Worm (Caenorhabditis elegans) whole organism, L2 larva: ENCODE measurements around the gene spp-10.

Experiments
- C34F6.9 ChIP-seq: fragments of 150-350 bp; optimal IDR thresholded peaks from 2 replicates; lab custom pipeline; 2014; ENCODE audit warnings: missing biosample characterization, missing genetic modification characterization
- R02D3.7 ChIP-seq: fragments of 150-350 bp; optimal IDR thresholded peaks from 2 replicates; lab custom pipeline; 2014; ENCODE audit warnings: missing biosample characterization, missing genetic modification characterization
- ZK546.5 ChIP-seq: sonication (generic microtip); optimal IDR thresholded peaks from 2 replicates; lab custom pipeline; 2017; ENCODE audit warnings: missing biosample characterization, missing genetic modification characterization
- alr-1 ChIP-seq: fragments of 150-350 bp; optimal IDR thresholded peaks from 2 replicates; lab custom pipeline; 2014; ENCODE audit warnings: missing biosample characterization, missing genetic modification characterization
- aly-2 ChIP-seq: fragments of 150-350 bp; optimal IDR thresholded peaks from 2 replicates; lab custom pipeline; 2014; ENCODE audit warnings: missing biosample characterization, missing genetic modification characterization
- ama-1 ChIP-seq: fragments of 150-350 bp; optimal IDR thresholded peaks from 2 replicates; lab custom pipeline; 2018; ENCODE audit warnings: inconsistent platforms
- ceh-82 ChIP-seq: fragments of 150-350 bp; optimal IDR thresholded peaks from 2 replicates; lab custom pipeline; 2014; ENCODE audit warnings: missing biosample characterization, missing genetic modification characterization
- crh-2 ChIP-seq: sonication (generic microtip); optimal IDR thresholded peaks from 2 replicates; lab custom pipeline; 2017; ENCODE audit warnings: missing biosample characterization, missing genetic modification characterization
- dmd-4 ChIP-seq: sonication (generic microtip); optimal IDR thresholded peaks from 2 replicates; lab custom pipeline; 2017; ENCODE audit warnings: missing biosample characterization, missing genetic modification characterization
- elt-1 ChIP-seq: fragments of 150-350 bp; optimal IDR thresholded peaks from 2 replicates; lab custom pipeline; 2014; ENCODE audit warnings: missing biosample characterization, missing genetic modification characterization
- elt-3 ChIP-seq: sonication (generic microtip); optimal IDR thresholded peaks from 2 replicates; lab custom pipeline; 2017; ENCODE audit warnings: missing biosample characterization, missing genetic modification characterization
- fos-1 ChIP-seq: fragments of 150-350 bp; optimal IDR thresholded peaks from 2 replicates; lab custom pipeline; 2014; ENCODE audit warnings: missing biosample characterization, missing genetic modification characterization
- gmeb-1 ChIP-seq: fragments of 150-350 bp; optimal IDR thresholded peaks from 2 replicates; lab custom pipeline; 2014; ENCODE audit warnings: missing biosample characterization, missing genetic modification characterization
- lin-11 ChIP-seq: fragments of 150-350 bp; sonication (generic microtip); optimal IDR thresholded peaks from 2 replicates; lab custom pipeline; 2014; ENCODE audit warnings: missing biosample characterization, missing genetic modification characterization, inconsistent platforms, mixed read lengths
- lin-13 ChIP-seq: fragments of 150-350 bp; optimal IDR thresholded peaks from 2 replicates; lab custom pipeline; 2014; ENCODE audit warnings: missing biosample characterization, missing genetic modification reagents, missing genetic modification characterization
- lin-39 ChIP-seq: fragments of 150-350 bp; optimal IDR thresholded peaks from 2 replicates; lab custom pipeline; 2014; ENCODE audit warnings: missing biosample characterization, missing genetic modification reagents, missing genetic modification characterization
- lsy-2 ChIP-seq, 2 experiments: fragments of 150-350 bp in 1 of 2; sonication (generic microtip) in 1 of 2; optimal IDR thresholded peaks; 2 replicates each; lab custom pipeline; 2014 to 2017; ENCODE audit warnings: missing biosample characterization in 2 of 2, missing genetic modification characterization in 2 of 2
- mab-5 ChIP-seq: fragments of 150-350 bp; optimal IDR thresholded peaks from 2 replicates; lab custom pipeline; 2014; ENCODE audit warnings: missing biosample characterization, missing genetic modification characterization
- mdl-1 ChIP-seq, 2 experiments: fragments of 150-350 bp in 1 of 2; sonication (generic microtip) in 1 of 2; optimal IDR thresholded peaks; 2 replicates each; lab custom pipeline; 2017; ENCODE audit warnings: missing biosample characterization in 2 of 2, missing genetic modification characterization in 2 of 2
- nhr-10 ChIP-seq: sonication (generic microtip); optimal IDR thresholded peaks from 2 replicates; lab custom pipeline; 2017; ENCODE audit warnings: missing biosample characterization, missing genetic modification characterization
- nhr-11 ChIP-seq: fragments of 150-350 bp; optimal IDR thresholded peaks from 2 replicates; lab custom pipeline; 2014; ENCODE audit warnings: missing biosample characterization, missing genetic modification characterization
- nhr-12 ChIP-seq: fragments of 150-350 bp; optimal IDR thresholded peaks from 2 replicates; lab custom pipeline; 2014; ENCODE audit warnings: missing biosample characterization, missing genetic modification characterization
- nhr-129 ChIP-seq: fragments of 150-350 bp; optimal IDR thresholded peaks from 2 replicates; lab custom pipeline; 2014; ENCODE audit warnings: missing biosample characterization, missing genetic modification characterization
- nhr-23 ChIP-seq: fragments of 150-350 bp; optimal IDR thresholded peaks from 2 replicates; lab custom pipeline; 2014; ENCODE audit warnings: missing biosample characterization, missing genetic modification reagents, missing genetic modification characterization
- nhr-237 ChIP-seq: fragments of 150-350 bp; optimal IDR thresholded peaks from 2 replicates; lab custom pipeline; 2014; ENCODE audit warnings: missing biosample characterization, missing genetic modification characterization
- nhr-77 ChIP-seq: fragments of 150-350 bp; optimal IDR thresholded peaks from 2 replicates; lab custom pipeline; 2014; ENCODE audit warnings: missing biosample characterization, missing genetic modification characterization
- peb-1 ChIP-seq: fragments of 150-350 bp; optimal IDR thresholded peaks from 2 replicates; lab custom pipeline; 2014; ENCODE audit warnings: missing biosample characterization, missing genetic modification characterization
- sem-4 ChIP-seq: fragments of 150-350 bp; optimal IDR thresholded peaks from 2 replicates; lab custom pipeline; 2014; ENCODE audit warnings: missing biosample characterization, missing genetic modification reagents, missing genetic modification characterization
- skn-1 ChIP-seq: sonication (generic microtip); optimal IDR thresholded peaks from 2 replicates; lab custom pipeline; 2017; ENCODE audit warnings: missing biosample characterization, missing genetic modification characterization
- sma-3 ChIP-seq: sonication (generic microtip); optimal IDR thresholded peaks from 2 replicates; lab custom pipeline; 2016; ENCODE audit warnings: missing genetic modification reagents, missing genetic modification characterization, missing compliant biosample characterization
- sma-9 ChIP-seq, 2 experiments: fragments of 150-350 bp in 1 of 2; sonication (generic microtip) in 1 of 2; optimal IDR thresholded peaks; 2 replicates each; lab custom pipeline; 2014 to 2016; ENCODE audit warnings: missing genetic modification characterization in 2 of 2, mild to moderate bottlenecking in 1 of 2, missing biosample characterization in 1 of 2, missing compliant biosample characterization in 1 of 2, missing genetic modification reagents in 1 of 2, moderate library complexity in 1 of 2
- snpc-4 ChIP-seq: fragments of 150-350 bp; optimal IDR thresholded peaks from 2 replicates; lab custom pipeline; 2014; ENCODE audit warnings: missing biosample characterization, missing genetic modification characterization
- unc-55 ChIP-seq: fragments of 150-350 bp; sonication (generic microtip); optimal IDR thresholded peaks from 3 replicates; lab custom pipeline; 2014; ENCODE audit warnings: missing biosample characterization, missing genetic modification reagents, missing genetic modification characterization
- zag-1 ChIP-seq: fragments of 150-350 bp; optimal IDR thresholded peaks from 2 replicates; lab custom pipeline; 2014; ENCODE audit warnings: missing biosample characterization, missing genetic modification characterization
- ztf-1 ChIP-seq: fragments of 200-800 bp; sonication (Bioruptor generic); conservative IDR thresholded peaks from 2 replicates; pipeline ENCODE4 v1.3.6; 2022; ENCODE audit warnings: missing genetic modification characterization, missing compliant biosample characterization
- ztf-4 ChIP-seq: fragments of 150-350 bp; optimal IDR thresholded peaks from 2 replicates; lab custom pipeline; 2014; ENCODE audit warnings: missing biosample characterization, missing genetic modification characterization

spp-10 gene

ce11 chrIV:8511056-8511455 is 34.1 kb downstream of the spp-10 start, which contains the start of gene mes-6:
Gene mes-6, plus strand, starts transcription at chrIV:8511284.
- TF ChIP-seq sma-3 (GFP tag; lab: Kevin White, UChicago) (peak; percentile 2), crh-2 (peak; percentile 33), lin-13 (GFP tag; lab: Kevin White, UChicago) (peak; percentile 48), gmeb-1 (peak; percentile 82), unc-55 (GFP tag; lab: Kevin White, UChicago) (peak; percentile 67), lsy-2 (tag; optimal IDR thresholded peaks at IDR 0.05; lab: Kevin White, UChicago) (peak in 1 of 2 experiments; percentile 70), C34F6.9 (tag; lab: Kevin White, UChicago) (peak; percentile 45), fos-1 (tag; lab: Kevin White, UChicago) (peak; percentile 14), nhr-77 (tag; lab: Kevin White, UChicago) (no peak), snpc-4 (tag; lab: Kevin White, UChicago) (peak; percentile 17), elt-3 (tag; lab: Kevin White, UChicago) (no peak), alr-1 (tag; lab: Kevin White, UChicago) (no peak), nhr-129 (tag; lab: Kevin White, UChicago) (peak; percentile 17), nhr-23 (tag; lab: Kevin White, UChicago) (no peak)

- TF ChIP-seq nhr-12 = no peak
- TF ChIP-seq sma-3 (GFP tag; lab: Kevin White, UChicago) = no peak
- no peak for TF ChIP-seq nhr-237 (tag; lab: Kevin White, UChicago)
- no peak for TF ChIP-seq elt-1 (tag; lab: Kevin White, UChicago)
- TF ChIP-seq alr-1 (tag; lab: Kevin White, UChicago) = no peak
- no peak for TF ChIP-seq ama-1 (lab: Kevin White, UChicago)
- no peak for TF ChIP-seq nhr-10
- no peak for TF ChIP-seq mab-5 (tag; lab: Kevin White, UChicago)
- no peak for TF ChIP-seq nhr-11
- TF ChIP-seq sem-4 = no peak
Observed at ce11 chrIV:8512679-8513078, 35.7 kb downstream of the spp-10 start, which contains the start of gene C09G4.4. Gene C09G4.4, plus strand, starts transcription at chrIV:8512979.

DNA sequence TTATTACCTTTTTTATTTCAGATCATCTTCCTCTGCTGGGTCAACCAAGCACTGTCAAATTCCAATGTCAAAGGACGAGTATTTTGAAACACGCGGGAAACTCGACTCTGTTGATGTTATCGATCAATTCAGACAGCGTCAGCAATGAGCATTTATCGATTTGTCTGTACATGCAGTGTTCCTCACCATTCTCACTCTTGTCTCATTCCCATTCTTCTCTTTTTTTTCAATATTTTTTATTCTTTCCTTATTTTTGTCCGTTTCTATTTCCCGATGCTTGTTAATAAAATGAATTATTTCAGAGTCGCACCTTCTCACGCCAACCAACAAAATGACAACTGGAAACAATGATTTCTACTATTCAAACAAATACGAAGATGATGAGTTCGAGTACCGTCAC is 36.6 kb downstream of the spp-10 start, which contains the start of gene cks-1:
cks-1 (plus strand) TSS at position 301 of the 400 bp plus-strand sequence.
- TF ChIP-seq sem-4 = no peak
- TF ChIP-seq mdl-1 (tag; optimal IDR thresholded peaks at IDR 0.05; lab: Kevin White, UChicago) = no peak
- no peak for TF ChIP-seq lin-11 (tag; lab: Kevin White, UChicago)
- TF ChIP-seq unc-55 (GFP tag; lab: Kevin White, UChicago) = no peak
- TF ChIP-seq fos-1 (tag; lab: Kevin White, UChicago) = no peak
- TF ChIP-seq lin-13 (GFP tag; lab: Kevin White, UChicago) = no peak
- TF ChIP-seq R02D3.7 (tag; lab: Kevin White, UChicago) = no peak
- TF ChIP-seq ZK546.5 = no peak
- no peak for TF ChIP-seq lsy-2 (tag; optimal IDR thresholded peaks at IDR 0.05; lab: Kevin White, UChicago)
- TF ChIP-seq ceh-82 (tag; lab: Kevin White, UChicago) = no peak

DNA sequence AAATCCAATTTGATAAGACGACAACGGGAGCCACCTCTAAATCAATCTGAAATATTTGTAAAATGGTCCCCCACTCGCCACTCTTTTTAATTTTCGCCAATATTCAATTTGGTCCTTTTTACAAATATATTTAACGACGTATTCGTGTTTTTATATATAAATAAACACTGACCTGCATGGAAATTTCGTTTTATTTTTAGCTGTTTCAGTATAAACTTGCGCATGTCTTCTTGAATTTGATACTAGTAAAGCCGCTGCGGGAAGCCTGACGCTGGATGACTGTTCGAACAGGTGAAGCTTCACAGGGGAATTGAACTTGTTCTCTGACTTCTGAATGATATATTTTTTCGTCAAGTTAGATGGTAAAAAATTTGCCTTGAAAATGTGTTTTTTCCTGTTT is 37.6 kb downstream of the spp-10 start:
- no peak for TF ChIP-seq lin-39 (tag; lab: Kevin White, UChicago)
- TF ChIP-seq elt-1 (tag; lab: Kevin White, UChicago) = no peak
- no peak for TF ChIP-seq nhr-12
- TF ChIP-seq zag-1 (tag; lab: Kevin White, UChicago) = no peak
- TF ChIP-seq ama-1 (lab: Kevin White, UChicago) = no peak
- TF ChIP-seq lin-11 (tag; lab: Kevin White, UChicago) = no peak
- no peak for TF ChIP-seq crh-2
- TF ChIP-seq sem-4 = no peak
- no peak for TF ChIP-seq peb-1
- TF ChIP-seq ztf-1 (GFP tag; lab: Robert Waterston, UW) = no peak
- no peak for TF ChIP-seq fos-1 (tag; lab: Kevin White, UChicago)
- no peak for TF ChIP-seq ztf-4
- TF ChIP-seq aly-2 (tag; lab: Kevin White, UChicago) = no peak
- TF ChIP-seq, all 48 proteins: peak for 0

DNA sequence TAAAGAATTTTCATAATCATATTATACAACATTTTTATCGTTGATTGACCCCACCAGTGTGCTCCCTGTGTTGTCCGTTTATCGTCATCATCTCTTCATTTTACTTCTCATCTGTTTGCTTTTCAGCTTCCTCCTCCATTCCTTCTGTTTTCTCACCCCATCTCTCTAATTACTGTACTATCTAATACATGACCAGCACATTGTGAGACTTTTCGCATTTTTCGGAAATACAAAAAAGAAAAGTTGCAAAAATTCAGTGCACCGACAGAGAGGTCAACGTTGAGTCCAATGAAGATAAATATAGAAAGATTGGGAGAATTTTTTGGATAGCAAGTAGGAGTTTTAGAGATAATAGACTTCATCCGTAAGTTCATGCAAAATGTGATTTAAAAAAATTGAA is 43.0 kb downstream of the spp-10 start:
- TF ChIP-seq snpc-4 (tag; lab: Kevin White, UChicago) = no peak
- TF ChIP-seq unc-55 (GFP tag; lab: Kevin White, UChicago) = no peak
- TF ChIP-seq sma-9 (GFP tag; optimal IDR thresholded peaks at IDR 0.05; lab: Kevin White, UChicago) = no peak
- TF ChIP-seq sma-9 (tag; optimal IDR thresholded peaks at IDR 0.05; lab: Kevin White, UChicago) = no peak
- no peak for TF ChIP-seq dmd-4 (tag; lab: Kevin White, UChicago)
- no peak for TF ChIP-seq skn-1
- no peak for TF ChIP-seq lin-11 (tag; lab: Kevin White, UChicago)
- TF ChIP-seq elt-1 (tag; lab: Kevin White, UChicago) = no peak
